Worm (Caenorhabditis elegans) whole organism, mixed stage, embryonic: Measurements from ENCODE around the gene Y46G5A.7.
A peak's percentile ranks its signal among the peaks of the same experiment; 100 is the strongest.

Source experiments
- M03D4.4 ChIP-seq: sonication (generic microtip); optimal IDR thresholded peaks from 2 replicates; lab custom pipeline; 2017; ENCODE audit warnings: mild to moderate bottlenecking, missing genetic modification characterization, missing compliant biosample characterization
- bed-3 ChIP-seq: fragments of 200-800 bp; sonication (Bioruptor generic); optimal IDR thresholded peaks from 3 replicates; lab custom pipeline; 2018; ENCODE audit warnings: mild to moderate bottlenecking, missing genetic modification characterization, moderate library complexity, missing compliant biosample characterization
- ceh-43 ChIP-seq: fragments of 200-800 bp; sonication (Bioruptor generic); optimal IDR thresholded peaks from 2 replicates; lab custom pipeline; 2018; ENCODE audit warnings: mild to moderate bottlenecking, missing genetic modification characterization, moderate library complexity, missing compliant biosample characterization
- ceh-83 ChIP-seq: fragments of 200-800 bp; sonication (Bioruptor generic); optimal IDR thresholded peaks from 2 replicates; lab custom pipeline; 2018; ENCODE audit warnings: mild to moderate bottlenecking, missing genetic modification characterization, missing compliant biosample characterization
- ces-1 ChIP-seq: fragments of 150-350 bp; optimal IDR thresholded peaks from 2 replicates; lab custom pipeline; 2014; ENCODE audit warnings: missing biosample characterization, missing genetic modification reagents, missing genetic modification characterization
- cnd-1 ChIP-seq: fragments of 200-800 bp; sonication (Bioruptor generic); optimal IDR thresholded peaks from 2 replicates; lab custom pipeline; 2018; ENCODE audit warnings: mild to moderate bottlenecking, missing genetic modification characterization, missing compliant biosample characterization
- drap-1 ChIP-seq: fragments of 200-800 bp; sonication (Bioruptor generic); optimal IDR thresholded peaks from 3 replicates; lab custom pipeline; 2018; ENCODE audit warnings: mild to moderate bottlenecking, missing genetic modification characterization, missing compliant biosample characterization
- elt-1 ChIP-seq: sonication (generic microtip); optimal IDR thresholded peaks from 2 replicates; lab custom pipeline; 2017; ENCODE audit warnings: missing genetic modification characterization, mild to moderate bottlenecking, missing compliant biosample characterization, antibody characterized with exemption, moderate library complexity, borderline replicate concordance; ENCODE audit not compliant: insufficient read depth
- elt-3 ChIP-seq: fragments of 150-350 bp; optimal IDR thresholded peaks from 2 replicates; lab custom pipeline; 2014; ENCODE audit warnings: missing biosample characterization, missing genetic modification characterization
- flh-1 ChIP-seq: fragments of 200-800 bp; sonication (Bioruptor generic); optimal IDR thresholded peaks from 2 replicates; lab custom pipeline; 2018; ENCODE audit warnings: mild to moderate bottlenecking, missing genetic modification characterization, moderate library complexity, missing compliant biosample characterization
- lin-13 ChIP-seq: fragments of 150-350 bp; optimal IDR thresholded peaks from 2 replicates; lab custom pipeline; 2014; ENCODE audit warnings: missing biosample characterization, missing genetic modification characterization
- lin-32 ChIP-seq: fragments of 200-800 bp; sonication (Bioruptor generic); optimal IDR thresholded peaks from 2 replicates; lab custom pipeline; 2018; ENCODE audit warnings: mild to moderate bottlenecking, missing genetic modification characterization, missing compliant biosample characterization
- lsy-2 ChIP-seq: fragments of 150-350 bp; optimal IDR thresholded peaks from 2 replicates; lab custom pipeline; 2014; ENCODE audit warnings: missing biosample characterization, missing genetic modification characterization
- mab-5 ChIP-seq: fragments of 150-350 bp; optimal IDR thresholded peaks from 2 replicates; lab custom pipeline; 2014; ENCODE audit warnings: missing biosample characterization, missing genetic modification characterization
- mep-1 ChIP-seq: fragments of 150-350 bp; optimal IDR thresholded peaks from 2 replicates; lab custom pipeline; 2017; ENCODE audit warnings: missing biosample characterization, missing genetic modification reagents, missing genetic modification characterization, inconsistent platforms
- mls-2 ChIP-seq: sonication (generic microtip); optimal IDR thresholded peaks from 2 replicates; lab custom pipeline; 2016; ENCODE audit warnings: mild to moderate bottlenecking, missing genetic modification characterization, moderate library complexity, missing compliant biosample characterization
- nhr-12 ChIP-seq: fragments of 150-350 bp; optimal IDR thresholded peaks from 2 replicates; lab custom pipeline; 2014; ENCODE audit warnings: missing biosample characterization, missing genetic modification characterization
- nhr-2 ChIP-seq: fragments of 150-350 bp; optimal IDR thresholded peaks from 2 replicates; lab custom pipeline; 2014; ENCODE audit warnings: missing biosample characterization, missing genetic modification characterization
- nhr-237 ChIP-seq: fragments of 150-350 bp; optimal IDR thresholded peaks from 2 replicates; lab custom pipeline; 2014; ENCODE audit warnings: missing biosample characterization, missing genetic modification characterization
- nhr-28 ChIP-seq: fragments of 150-350 bp; optimal IDR thresholded peaks from 2 replicates; lab custom pipeline; 2014; ENCODE audit warnings: missing biosample characterization, missing genetic modification characterization
- nhr-76 ChIP-seq: sonication (generic microtip); optimal IDR thresholded peaks from 2 replicates; lab custom pipeline; 2017; ENCODE audit warnings: missing biosample characterization, missing genetic modification characterization
- pha-4 ChIP-seq: fragments of 150-350 bp; optimal IDR thresholded peaks from 2 replicates; lab custom pipeline; 2018; ENCODE audit warnings: missing biosample characterization, missing genetic modification reagents, missing genetic modification characterization
- sem-2 ChIP-seq: fragments of 200-800 bp; sonication (Bioruptor generic); optimal IDR thresholded peaks from 2 replicates; lab custom pipeline; 2018; ENCODE audit warnings: mild to moderate bottlenecking, missing genetic modification characterization, missing compliant biosample characterization
- snpc-4 ChIP-seq: fragments of 150-350 bp; optimal IDR thresholded peaks from 2 replicates; lab custom pipeline; 2014; ENCODE audit warnings: missing biosample characterization, missing genetic modification characterization
- tbx-8 ChIP-seq: fragments of 200-800 bp; sonication (Bioruptor generic); optimal IDR thresholded peaks from 2 replicates; lab custom pipeline; 2018; ENCODE audit warnings: mild to moderate bottlenecking, missing genetic modification characterization, moderate library complexity, missing compliant biosample characterization
- unc-39 ChIP-seq: fragments of 150-350 bp; optimal IDR thresholded peaks from 2 replicates; lab custom pipeline; 2014; ENCODE audit warnings: missing biosample characterization, missing genetic modification characterization
- zip-8 ChIP-seq: fragments of 150-350 bp; optimal IDR thresholded peaks from 2 replicates; lab custom pipeline; 2014; ENCODE audit warnings: missing biosample characterization, missing genetic modification characterization

Gene Y46G5A.7

ce11 chrII:12797211-12797794, 41.2 kb upstream of the Y46G5A.7 start:
- TF ChIP-seq ceh-43 (GFP tag; lab: Kevin White, UChicago) (no peak), nhr-2 (tag; lab: Kevin White, UChicago) (no peak), ces-1 (peak; percentile 35), nhr-28 (tag; lab: Kevin White, UChicago) (no peak), nhr-237 (tag; lab: Kevin White, UChicago) (no peak)

DNA sequence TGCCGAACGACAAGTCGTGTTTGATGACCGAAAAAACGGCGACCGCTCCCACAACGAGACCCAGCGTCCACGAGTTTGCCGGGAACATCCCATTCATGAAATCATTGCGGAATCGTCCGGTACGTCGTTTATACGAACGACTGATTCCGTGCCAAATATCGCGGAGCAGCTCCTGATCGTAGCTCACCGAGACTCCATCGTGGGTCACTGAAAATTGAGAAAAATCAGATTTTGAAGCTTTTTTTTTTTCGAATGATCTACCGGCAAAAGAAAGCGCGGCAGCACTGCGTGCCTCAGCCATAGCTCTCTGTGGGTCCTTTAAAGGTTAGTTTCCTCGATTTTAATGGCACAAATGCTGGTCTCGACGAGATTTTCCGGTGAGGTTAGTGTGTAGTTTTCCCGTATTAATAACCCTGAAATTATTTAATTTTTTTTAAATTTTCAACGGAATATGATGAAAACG, 39.9 kb upstream of the Y46G5A.7 start, which contains the start of gene cpt-1:
cpt-1 (minus strand) TSS at position 413 of the 463 bp plus-strand sequence.
- TF ChIP-seq zip-8 (tag; lab: Kevin White, UChicago) = no peak

- TF ChIP-seq pha-4 (tag; lab: Kevin White, UChicago) = no peak
- no peak for TF ChIP-seq mep-1 (tag; lab: Kevin White, UChicago)
- TF ChIP-seq ceh-43 (GFP tag; lab: Kevin White, UChicago) = no peak
- no peak for TF ChIP-seq zip-8 (tag; lab: Kevin White, UChicago)
- TF ChIP-seq mab-5 = no peak
- no peak for TF ChIP-seq nhr-2 (tag; lab: Kevin White, UChicago)
- TF ChIP-seq elt-3 = no peak
- no peak for TF ChIP-seq flh-1
- no peak for TF ChIP-seq nhr-28 (tag; lab: Kevin White, UChicago)
- no peak for TF ChIP-seq nhr-237 (tag; lab: Kevin White, UChicago)
- TF ChIP-seq lin-32 (GFP tag; lab: Kevin White, UChicago) = no peak
- no peak for TF ChIP-seq M03D4.4 (tag; lab: Kevin White, UChicago)
- no peak for TF ChIP-seq lin-13 (tag; lab: Kevin White, UChicago)
- no peak for TF ChIP-seq lsy-2 (tag; lab: Kevin White, UChicago)
- no peak for TF ChIP-seq ces-1
- TF ChIP-seq bed-3 = no peak
- TF ChIP-seq tbx-8 (GFP tag; lab: Kevin White, UChicago) = no peak
- TF ChIP-seq nhr-76 (tag; lab: Kevin White, UChicago) = no peak
- TF ChIP-seq drap-1 = no peak
- TF ChIP-seq snpc-4 = no peak
Measured at ce11 chrII:12795188-12795587, 39.1 kb upstream of the Y46G5A.7 start.

ce11 chrII:12790392-12790791, 34.3 kb upstream of the Y46G5A.7 start:
- TF ChIP-seq lsy-2 (tag; lab: Kevin White, UChicago) = no peak

- no peak for TF ChIP-seq nhr-237 (tag; lab: Kevin White, UChicago)
- no peak for TF ChIP-seq ceh-43 (GFP tag; lab: Kevin White, UChicago)
- TF ChIP-seq cnd-1 (tag; lab: Kevin White, UChicago) = no peak
- TF ChIP-seq unc-39 = no peak
- TF ChIP-seq sem-2 (GFP tag; lab: Kevin White, UChicago) = no peak
- TF ChIP-seq elt-1 (tag; lab: Kevin White, UChicago) = no peak
- TF ChIP-seq ceh-83 (GFP tag; lab: Kevin White, UChicago) = no peak
- no peak for TF ChIP-seq nhr-12 (tag; lab: Kevin White, UChicago)
- no peak for TF ChIP-seq drap-1
Measured at ce11 chrII:12789497-12789896, 33.4 kb upstream of the Y46G5A.7 start.

DNA sequence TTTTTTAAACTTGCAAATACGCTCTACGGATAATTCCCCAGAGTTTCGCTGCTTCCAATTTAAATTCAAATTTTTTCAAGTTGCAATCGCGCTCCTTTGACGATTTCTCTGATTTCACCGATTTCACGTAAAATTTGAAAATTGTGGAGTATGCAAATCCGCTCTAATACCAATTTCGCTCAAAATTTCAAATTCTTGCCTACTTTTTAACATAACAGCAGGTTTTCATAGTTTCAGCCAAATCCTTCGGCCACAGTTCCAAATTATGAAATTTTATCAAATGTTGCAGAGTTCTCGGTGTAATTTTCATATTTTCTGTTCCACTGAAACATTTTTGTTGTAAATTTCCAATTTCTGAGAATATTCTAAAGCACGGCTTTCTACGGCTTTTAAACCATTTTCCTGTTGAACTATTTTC, 31.7 kb upstream of the Y46G5A.7 start, which contains the start of gene alkb-7:
alkb-7 (minus strand) TSS at position 323 of the 418 bp plus-strand sequence.
- TF ChIP-seq ceh-43 (GFP tag; lab: Kevin White, UChicago) (peak; percentile 29), zip-8 (tag; lab: Kevin White, UChicago) (no peak), mep-1 (tag; lab: Kevin White, UChicago) (no peak), tbx-8 (GFP tag; lab: Kevin White, UChicago) (no peak), nhr-237 (tag; lab: Kevin White, UChicago) (no peak), mls-2 (tag; lab: Kevin White, UChicago) (no peak), lsy-2 (tag; lab: Kevin White, UChicago) (no peak)
